Fruit fly (Drosophila melanogaster) whole organism, adult: ENCODE results near the gene Brd7-9.

ENCODE experiments used
- CG11617 ChIP-seq: fragments of 200-800 bp; sonication (Bioruptor generic); optimal IDR thresholded peaks from 2 replicates; lab custom pipeline; 2017; ENCODE audit warnings: mild to moderate bottlenecking, missing biosample characterization, missing genetic modification reagents, missing genetic modification characterization
- CG12768 ChIP-seq: fragments of 200-800 bp; sonication (Bioruptor generic); optimal IDR thresholded peaks from 2 replicates; lab custom pipeline; 2017; ENCODE audit warnings: missing biosample characterization, missing genetic modification characterization, mild to moderate bottlenecking, moderate library complexity, missing genetic modification reagents
- CG14711 ChIP-seq: fragments of 200-800 bp; sonication (Bioruptor generic); optimal IDR thresholded peaks from 2 replicates; lab custom pipeline; 2018; ENCODE audit warnings: missing biosample characterization, mild to moderate bottlenecking, missing genetic modification characterization, moderate library complexity
- CG1620 ChIP-seq: fragments of 200-800 bp; sonication (Bioruptor generic); optimal IDR thresholded peaks from 2 replicates; lab custom pipeline; 2016; ENCODE audit warnings: missing biosample characterization, missing genetic modification characterization
- CG33017 ChIP-seq: fragments of 200-800 bp; sonication (Bioruptor generic); optimal IDR thresholded peaks from 2 replicates; lab custom pipeline; 2018; ENCODE audit warnings: missing biosample characterization, mild to moderate bottlenecking, missing genetic modification characterization, moderate library complexity
- CG5204 ChIP-seq: fragments of 200-800 bp; sonication (Bioruptor generic); optimal IDR thresholded peaks from 2 replicates; lab custom pipeline; 2016; ENCODE audit warnings: missing biosample characterization, missing genetic modification characterization
- CG7101 ChIP-seq: fragments of 200-800 bp; sonication (Bioruptor generic); optimal IDR thresholded peaks from 2 replicates; lab custom pipeline; 2018; ENCODE audit warnings: missing biosample characterization, mild to moderate bottlenecking, missing genetic modification characterization, moderate library complexity
- Mnt ChIP-seq: fragments of 200-800 bp; sonication (Bioruptor generic); optimal IDR thresholded peaks from 2 replicates; lab custom pipeline; 2016; ENCODE audit warnings: missing biosample characterization, mild to moderate bottlenecking, missing genetic modification characterization
- bab1 ChIP-seq: fragments of 200-800 bp; sonication (Bioruptor generic); optimal IDR thresholded peaks from 3 replicates; lab custom pipeline; 2019; ENCODE audit warnings: missing biosample characterization, mild to moderate bottlenecking, missing genetic modification characterization, moderate library complexity
- cic ChIP-seq: fragments of 200-800 bp; sonication (Bioruptor generic); optimal IDR thresholded peaks from 2 replicates; lab custom pipeline; 2017; ENCODE audit warnings: missing biosample characterization, mild to moderate bottlenecking, missing genetic modification characterization, moderate library complexity
- kay ChIP-seq: fragments of 200-800 bp; sonication (Bioruptor generic); peaks from one replicate; lab custom pipeline; 2016; ENCODE audit warnings: missing biosample characterization, missing genetic modification characterization, borderline replicate concordance
- tj ChIP-seq: fragments of 200-800 bp; sonication (Bioruptor generic); optimal IDR thresholded peaks from 3 replicates; lab custom pipeline; 2017; ENCODE audit warnings: missing biosample characterization, mild to moderate bottlenecking, missing genetic modification characterization, moderate library complexity

DNA sequence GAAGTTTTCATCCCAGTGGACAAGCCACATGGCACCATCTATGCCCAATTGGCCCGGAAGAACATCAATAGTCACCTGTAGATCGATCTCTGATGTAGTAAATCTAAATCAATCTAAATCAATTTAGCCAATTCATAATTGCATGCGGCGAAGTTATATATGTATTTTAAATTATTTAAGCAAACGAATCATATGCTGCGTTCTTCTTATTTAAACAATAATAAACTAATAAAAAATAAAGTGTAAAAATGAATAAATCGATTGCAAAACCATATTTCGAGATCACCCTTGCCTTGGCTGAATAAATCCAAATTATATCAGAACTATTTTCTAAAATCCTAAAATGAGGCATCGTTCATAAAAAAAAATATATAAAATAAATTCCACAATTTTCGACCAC, 1.5 kb upstream of the Brd7-9 start, which contains the start of gene CG7164:
- TF ChIP-seq CG33017: no peak
- TF ChIP-seq kay (GFP tag; lab: Kevin White, UChicago): no peak
- no peak for TF ChIP-seq CG7101 (tag; lab: Kevin White, UChicago)
- no peak for TF ChIP-seq bab1 (GFP tag; lab: Kevin White, UChicago)
- no peak for TF ChIP-seq CG5204 (GFP tag; lab: Kevin White, UChicago)
- TF ChIP-seq Mnt (GFP tag; lab: Kevin White, UChicago): no peak
- TF ChIP-seq CG1620 (GFP tag; lab: Kevin White, UChicago): no peak
- TF ChIP-seq CG12768 (GFP tag; lab: Kevin White, UChicago): no peak
- no peak for TF ChIP-seq cic (GFP tag; lab: Kevin White, UChicago)
- TF ChIP-seq tj (GFP tag; lab: Kevin White, UChicago): no peak
- no peak for TF ChIP-seq CG14711
- no peak for TF ChIP-seq CG11617 (GFP tag; lab: Kevin White, UChicago)
